Worm (Caenorhabditis elegans) whole organism, L3 larva: ENCODE measurements around the gene T09A5.4.

Experiments used
- ZK546.5 ChIP-seq: sonication (generic microtip); optimal IDR thresholded peaks from 2 replicates; lab custom pipeline; 2017; ENCODE audit warnings: missing biosample characterization, missing genetic modification characterization
- aly-2 ChIP-seq: fragments of 150-350 bp; optimal IDR thresholded peaks from 2 replicates; lab custom pipeline; 2014; ENCODE audit warnings: missing biosample characterization, missing genetic modification characterization
- ama-1 ChIP-seq: fragments of 150-350 bp; optimal IDR thresholded peaks from 2 replicates; lab custom pipeline; 2018
- ceh-28 ChIP-seq: fragments of 150-350 bp; optimal IDR thresholded peaks from 2 replicates; lab custom pipeline; 2014; ENCODE audit warnings: missing biosample characterization, missing genetic modification reagents, missing genetic modification characterization
- ceh-82 ChIP-seq: fragments of 150-350 bp; optimal IDR thresholded peaks from 2 replicates; lab custom pipeline; 2014; ENCODE audit warnings: missing biosample characterization, missing genetic modification characterization
- ceh-9 ChIP-seq: sonication (generic microtip); optimal IDR thresholded peaks from 2 replicates; lab custom pipeline; 2018; ENCODE audit warnings: missing biosample characterization, missing genetic modification characterization
- daf-12 ChIP-seq: fragments of 150-350 bp; optimal IDR thresholded peaks from 2 replicates; lab custom pipeline; 2014; ENCODE audit warnings: missing biosample characterization, missing genetic modification reagents, missing genetic modification characterization
- elt-2 ChIP-seq: sonication (generic microtip); optimal IDR thresholded peaks from 2 replicates; lab custom pipeline; 2016; ENCODE audit warnings: missing genetic modification reagents, mild to moderate bottlenecking, missing genetic modification characterization, missing compliant biosample characterization
- eor-1 ChIP-seq, 2 experiments: fragments of 150-350 bp; optimal IDR thresholded peaks; 2 replicates each; lab custom pipeline; 2014 to 2018; ENCODE audit warnings: missing biosample characterization in 2 of 2, missing genetic modification characterization in 2 of 2
- fkh-2 ChIP-seq: fragments of 150-350 bp; optimal IDR thresholded peaks from 2 replicates; lab custom pipeline; 2014; ENCODE audit warnings: missing biosample characterization, missing genetic modification reagents, missing genetic modification characterization
- hmg-11 ChIP-seq: sonication (generic microtip); optimal IDR thresholded peaks from 2 replicates; lab custom pipeline; 2016; ENCODE audit warnings: missing genetic modification characterization, missing compliant biosample characterization
- jun-1 ChIP-seq: fragments of 150-350 bp; optimal IDR thresholded peaks from 2 replicates; lab custom pipeline; 2014; ENCODE audit warnings: missing biosample characterization, missing genetic modification reagents, missing genetic modification characterization
- lin-15B ChIP-seq: fragments of 150-350 bp; optimal IDR thresholded peaks from 2 replicates; lab custom pipeline; 2014; ENCODE audit warnings: missing biosample characterization, missing genetic modification characterization
- lin-39 ChIP-seq: fragments of 150-350 bp; optimal IDR thresholded peaks from 2 replicates; lab custom pipeline; 2018; ENCODE audit warnings: missing biosample characterization, missing genetic modification reagents, missing genetic modification characterization
- lsy-12 ChIP-seq: sonication (generic microtip); optimal IDR thresholded peaks from 2 replicates; lab custom pipeline; 2016; ENCODE audit warnings: mild to moderate bottlenecking, missing genetic modification characterization, missing compliant biosample characterization
- mdl-1 ChIP-seq: fragments of 150-350 bp; optimal IDR thresholded peaks from 2 replicates; lab custom pipeline; 2014; ENCODE audit warnings: missing biosample characterization, missing genetic modification characterization
- mml-1 ChIP-seq: fragments of 150-350 bp; sonication (generic microtip); optimal IDR thresholded peaks from 3 replicates; lab custom pipeline; 2014; ENCODE audit warnings: missing biosample characterization, missing genetic modification characterization
- nfya-1 ChIP-seq: sonication (generic microtip); optimal IDR thresholded peaks from 2 replicates; lab custom pipeline; 2017; ENCODE audit warnings: missing genetic modification characterization, mild to moderate bottlenecking, missing compliant biosample characterization, antibody characterized with exemption, moderate library complexity; ENCODE audit not compliant: insufficient read depth
- nhr-11 ChIP-seq: fragments of 150-350 bp; optimal IDR thresholded peaks from 2 replicates; lab custom pipeline; 2014; ENCODE audit warnings: missing biosample characterization, missing genetic modification characterization
- nhr-12 ChIP-seq: fragments of 150-350 bp; optimal IDR thresholded peaks from 2 replicates; lab custom pipeline; 2014; ENCODE audit warnings: missing biosample characterization, missing genetic modification characterization
- nhr-23 ChIP-seq: fragments of 150-350 bp; optimal IDR thresholded peaks from 2 replicates; lab custom pipeline; 2014; ENCODE audit warnings: missing biosample characterization, missing genetic modification reagents, missing genetic modification characterization
- nhr-237 ChIP-seq: fragments of 150-350 bp; optimal IDR thresholded peaks from 2 replicates; lab custom pipeline; 2014; ENCODE audit warnings: missing biosample characterization, missing genetic modification characterization
- nhr-25 ChIP-seq: sonication (generic microtip); optimal IDR thresholded peaks from 2 replicates; lab custom pipeline; 2017; ENCODE audit warnings: missing biosample characterization, missing genetic modification characterization
- nhr-43 ChIP-seq: sonication (generic microtip); optimal IDR thresholded peaks from 2 replicates; lab custom pipeline; 2016; ENCODE audit warnings: mild to moderate bottlenecking, missing genetic modification characterization, missing compliant biosample characterization; ENCODE audit not compliant: poor library complexity, severe bottlenecking
- nhr-67 ChIP-seq: fragments of 150-350 bp; optimal IDR thresholded peaks from 2 replicates; lab custom pipeline; 2014; ENCODE audit warnings: missing biosample characterization, missing genetic modification characterization
- nhr-76 ChIP-seq: fragments of 150-350 bp; sonication (generic microtip); optimal IDR thresholded peaks from 5 replicates; lab custom pipeline; 2014; ENCODE audit warnings: missing biosample characterization, missing genetic modification characterization
- nhr-77 ChIP-seq: fragments of 150-350 bp; optimal IDR thresholded peaks from 2 replicates; lab custom pipeline; 2014; ENCODE audit warnings: missing biosample characterization, missing genetic modification characterization
- pha-4 ChIP-seq: fragments of 150-350 bp; optimal IDR thresholded peaks from 2 replicates; lab custom pipeline; 2014; ENCODE audit warnings: missing biosample characterization, missing genetic modification reagents, missing genetic modification characterization
- pqm-1 ChIP-seq: fragments of 150-350 bp; optimal IDR thresholded peaks from 2 replicates; lab custom pipeline; 2017; ENCODE audit warnings: missing biosample characterization, missing genetic modification characterization, inconsistent platforms
- sea-2 ChIP-seq: fragments of 150-350 bp; sonication (generic microtip); optimal IDR thresholded peaks from 4 replicates; lab custom pipeline; 2014; ENCODE audit warnings: missing biosample characterization, missing genetic modification reagents, missing genetic modification characterization
- skn-1 ChIP-seq: fragments of 150-350 bp; optimal IDR thresholded peaks from 2 replicates; lab custom pipeline; 2014; ENCODE audit warnings: missing biosample characterization, missing genetic modification characterization
- snpc-4 ChIP-seq: fragments of 150-350 bp; optimal IDR thresholded peaks from 2 replicates; lab custom pipeline; 2014; ENCODE audit warnings: missing biosample characterization, missing genetic modification characterization
- tbx-2 ChIP-seq: sonication (generic microtip); optimal IDR thresholded peaks from 2 replicates; lab custom pipeline; 2016; ENCODE audit warnings: mild to moderate bottlenecking, missing genetic modification characterization, missing compliant biosample characterization
- unc-39 ChIP-seq: sonication (generic microtip); optimal IDR thresholded peaks from 4 replicates; lab custom pipeline; 2017; ENCODE audit warnings: missing biosample characterization, missing genetic modification characterization
- unc-62 ChIP-seq: fragments of 150-350 bp; sonication (generic microtip); optimal IDR thresholded peaks from 4 replicates; lab custom pipeline; 2014; ENCODE audit warnings: missing biosample characterization, missing genetic modification reagents, missing genetic modification characterization
- ztf-11 ChIP-seq: fragments of 150-350 bp; optimal IDR thresholded peaks from 2 replicates; lab custom pipeline; 2014; ENCODE audit warnings: missing biosample characterization, missing genetic modification characterization

The T09A5.4 gene

DNA sequence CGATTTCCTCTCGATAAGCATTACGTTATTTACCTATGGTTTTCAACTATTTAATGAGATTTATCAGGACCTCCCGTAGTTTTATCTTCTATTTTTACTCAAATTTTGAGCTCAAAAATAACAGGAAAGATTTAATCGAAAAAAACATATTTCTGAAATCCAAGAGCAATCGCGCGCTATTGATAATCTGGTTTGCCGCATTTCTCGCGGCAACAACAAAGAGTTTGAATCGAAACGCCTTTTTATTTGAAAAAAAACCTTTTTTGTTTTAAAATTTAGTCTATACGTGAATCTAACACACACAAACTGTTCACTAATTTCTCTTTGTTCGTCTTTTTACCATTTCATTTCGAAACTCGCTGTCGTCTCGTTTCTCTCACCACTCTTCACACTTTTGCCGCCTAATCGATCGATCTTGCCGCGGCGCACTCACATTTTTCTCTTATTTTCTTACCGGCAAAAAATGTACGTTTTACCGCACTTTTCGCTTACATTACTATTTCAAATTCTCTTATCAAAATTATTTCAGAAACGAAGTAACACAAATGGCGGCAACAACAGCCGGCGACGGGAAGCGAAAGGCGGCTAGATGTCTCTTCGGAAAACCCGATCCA lies 29.7 kb upstream of the T09A5.4 start, which contains the start of gene cki-2:
Gene cki-2 (plus strand): TSS at position 337 of the 614 bp plus-strand sequence.
- no peak for TF ChIP-seq mdl-1 (tag; lab: Kevin White, UChicago)
- TF ChIP-seq elt-2: peak; percentile 54
- TF ChIP-seq nhr-67 (tag; lab: Kevin White, UChicago): no peak
- peak; percentile 39 for TF ChIP-seq nfya-1 (tag; lab: Kevin White, UChicago)
- no peak for TF ChIP-seq daf-12
- TF ChIP-seq pha-4 (tag; lab: Kevin White, UChicago): peak; percentile 13
- no peak for TF ChIP-seq aly-2 (tag; lab: Kevin White, UChicago)
- TF ChIP-seq lin-15B (tag; lab: Kevin White, UChicago): peak; percentile 25
- no peak for TF ChIP-seq fkh-2
- no peak for TF ChIP-seq ceh-82 (tag; lab: Kevin White, UChicago)
- TF ChIP-seq ama-1 (lab: Kevin White, UChicago): no peak

DNA sequence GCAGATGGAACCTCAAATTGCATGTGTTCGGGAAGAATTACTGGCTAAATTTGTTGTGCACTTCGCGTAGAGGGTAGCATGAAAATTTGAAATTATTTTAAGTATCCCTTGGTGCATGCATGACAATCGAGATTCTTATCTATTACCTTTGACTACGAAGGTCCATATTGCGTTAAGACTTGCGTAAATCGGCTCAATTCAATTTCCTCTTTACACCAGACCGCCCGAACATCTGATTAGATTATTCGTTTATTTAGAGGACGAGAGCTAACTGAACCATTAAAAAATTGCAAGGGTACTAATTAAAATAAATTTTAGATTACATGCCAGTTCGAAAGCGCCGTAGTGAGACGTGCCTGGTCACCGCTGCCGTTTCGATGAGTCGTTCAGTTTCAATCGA lies 28.4 kb upstream of the T09A5.4 start:
- TF ChIP-seq daf-12 (no peak), nhr-23 (tag; lab: Kevin White, UChicago) (no peak), nhr-237 (tag; lab: Kevin White, UChicago) (no peak), skn-1 (tag; lab: Kevin White, UChicago) (no peak), jun-1 (tag; lab: Kevin White, UChicago) (no peak), ceh-82 (tag; lab: Kevin White, UChicago) (no peak), nhr-67 (tag; lab: Kevin White, UChicago) (no peak), eor-1 (tag; optimal IDR thresholded peaks at IDR 0.05; lab: Kevin White, UChicago) (no peak), unc-62 (GFP tag; lab: Kevin White, UChicago) (no peak), pqm-1 (tag; lab: Kevin White, UChicago) (no peak), aly-2 (tag; lab: Kevin White, UChicago) (no peak), nhr-12 (tag; lab: Kevin White, UChicago) (no peak), lin-15B (tag; lab: Kevin White, UChicago) (no peak), lsy-12 (no peak), hmg-11 (no peak), ZK546.5 (no peak), tbx-2 (tag; lab: Kevin White, UChicago) (no peak)

DNA sequence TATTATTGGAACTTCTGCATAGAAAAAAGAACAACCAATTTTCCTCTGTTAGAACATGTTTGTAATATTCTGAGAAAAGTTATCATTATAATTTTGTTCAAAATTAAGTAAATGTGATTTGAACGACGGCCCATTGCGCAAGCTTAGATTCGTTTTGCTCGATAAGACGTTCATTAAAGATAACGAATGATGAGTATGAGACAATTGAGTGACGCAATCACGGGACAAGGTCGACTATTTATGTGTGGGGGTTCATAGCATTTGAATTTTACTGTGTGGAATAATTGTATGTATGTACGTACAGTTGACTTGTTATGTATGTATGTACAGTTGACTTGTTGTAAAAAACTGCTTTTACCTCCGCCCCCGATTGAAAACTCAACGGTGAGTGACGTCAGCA lies 26.6 kb upstream of the T09A5.4 start:
- TF ChIP-seq nhr-237 (tag; lab: Kevin White, UChicago) (no peak), ceh-9 (tag; lab: Kevin White, UChicago) (no peak), snpc-4 (tag; lab: Kevin White, UChicago) (no peak)

DNA sequence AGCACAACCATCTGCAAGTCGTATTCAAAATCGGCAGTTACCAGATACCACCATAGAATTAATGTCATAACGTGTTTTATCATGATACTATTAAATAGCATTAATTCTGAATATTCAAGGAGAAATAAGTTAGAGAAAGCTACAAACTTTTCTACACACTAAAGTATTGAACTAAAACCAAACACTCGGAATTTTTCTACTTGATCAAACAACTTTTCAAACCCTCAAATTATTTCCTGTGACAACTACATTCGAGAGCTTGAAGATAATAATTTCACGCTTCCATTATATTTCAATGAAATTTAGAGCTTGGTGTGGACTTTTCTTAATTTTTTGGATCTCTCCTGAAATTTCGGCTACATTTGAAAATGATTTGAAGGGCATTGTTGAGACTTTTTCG lies 23.5 kb upstream of the T09A5.4 start, which contains the start of gene irld-47:
Gene irld-47 (minus strand): TSS at position 101 of the 400 bp plus-strand sequence.
- TF ChIP-seq snpc-4 (tag; lab: Kevin White, UChicago) (no peak), fkh-2 (no peak), nhr-23 (tag; lab: Kevin White, UChicago) (no peak), mml-1 (tag; lab: Kevin White, UChicago) (no peak), nhr-237 (tag; lab: Kevin White, UChicago) (no peak), unc-39 (tag; lab: Kevin White, UChicago) (no peak), ztf-11 (tag; lab: Kevin White, UChicago) (no peak), lin-39 (tag; lab: Kevin White, UChicago) (no peak), nhr-77 (tag; lab: Kevin White, UChicago) (no peak), nhr-43 (tag; lab: Kevin White, UChicago) (no peak), ceh-82 (tag; lab: Kevin White, UChicago) (no peak), unc-62 (GFP tag; lab: Kevin White, UChicago) (no peak), ceh-28 (tag; lab: Kevin White, UChicago) (no peak), daf-12 (no peak), lin-15B (tag; lab: Kevin White, UChicago) (no peak), nhr-76 (no peak)

DNA sequence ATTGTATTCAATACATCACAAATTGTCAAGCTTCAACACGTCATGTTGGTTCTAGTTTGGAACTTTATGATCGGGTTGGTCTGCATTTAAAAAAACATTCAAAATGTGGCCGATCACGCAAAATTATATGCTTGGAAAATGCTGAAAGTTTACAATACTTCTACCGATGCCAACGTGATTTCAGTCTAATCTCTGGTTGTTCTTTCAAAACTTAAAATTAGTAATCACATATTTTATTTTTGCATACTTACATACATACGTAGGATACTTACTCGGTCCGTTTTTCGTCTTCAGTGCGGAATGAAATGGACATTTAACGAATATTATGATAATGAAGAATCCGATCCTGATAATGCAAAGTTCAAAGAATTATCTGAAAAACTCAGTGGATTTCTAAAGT lies 20.9 kb upstream of the T09A5.4 start, which contains the start of gene srw-62:
Gene srw-62 (plus strand): TSS at position 301 of the 400 bp plus-strand sequence.
- TF ChIP-seq nhr-25 (no peak), lin-15B (tag; lab: Kevin White, UChicago) (no peak), nhr-11 (tag; lab: Kevin White, UChicago) (no peak), skn-1 (tag; lab: Kevin White, UChicago) (no peak), sea-2 (no peak), nhr-23 (tag; lab: Kevin White, UChicago) (no peak)
